Fruit fly (Drosophila melanogaster) whole organism: ENCODE data around the gene CG31371.

ENCODE experiments used
- Dll ChIP-seq: fragments of >200 bp; optimal IDR thresholded peaks from 2 replicates; lab custom pipeline; 2017
- EcR ChIP-seq, 2 experiments: fragments of >200 bp; optimal IDR thresholded peaks; 2 replicates each; lab custom pipeline; 2017; ENCODE audit warnings: missing biosample characterization in 2 of 2, missing genetic modification characterization in 2 of 2, missing genetic modification reagents in 2 of 2
- psq ChIP-seq: fragments of >200 bp; optimal IDR thresholded peaks from 2 replicates; lab custom pipeline; 2017

- TF ChIP-seq Dll (lab: Kevin White, UChicago) = no peak
- no peak for TF ChIP-seq EcR (GFP tag; optimal IDR thresholded peaks at IDR 0.05; lab: Kevin White, UChicago)
- no peak for TF ChIP-seq psq
These were observed 27.9 kb upstream of the CG31371 start for dm6 chr3R:30531129-30531708.
